Fruit fly (Drosophila melanogaster) whole organism, embryonic: ENCODE measurements around the gene moody.
A peak's percentile ranks its signal among the peaks of the same experiment; 100 is the strongest.

Source experiments
- Adf1 ChIP-seq: fragments of 200-800 bp; sonication (Bioruptor generic); IDR thresholded peaks from 2 replicates; pipeline ENCODE4 v1.3.6; 2022; ENCODE audit warnings: missing biosample characterization, missing genetic modification characterization
- Atf3 ChIP-seq: fragments of 200-800 bp; sonication (Bioruptor generic); optimal IDR thresholded peaks from 3 replicates; lab custom pipeline; 2016; ENCODE audit warnings: missing biosample characterization, missing genetic modification characterization
- BEAF-32 ChIP-seq: fragments of 200-800 bp; sonication (Bioruptor generic); optimal IDR thresholded peaks from 3 replicates; lab custom pipeline; 2017; ENCODE audit warnings: missing biosample characterization, missing genetic modification characterization, mild to moderate bottlenecking, moderate library complexity, missing genetic modification reagents
- CG10366 ChIP-seq: fragments of 200-800 bp; sonication (Bioruptor generic); IDR thresholded peaks from 2 replicates; pipeline ENCODE4 v1.3.6; 2022; ENCODE audit warnings: missing biosample characterization, missing genetic modification characterization
- CG12104 ChIP-seq: fragments of 200-800 bp; sonication (Bioruptor generic); optimal IDR thresholded peaks from 3 replicates; lab custom pipeline; 2016; ENCODE audit warnings: missing biosample characterization, missing genetic modification characterization
- CG1233 ChIP-seq: fragments of 200-800 bp; sonication (Bioruptor generic); optimal IDR thresholded peaks from 4 replicates; lab custom pipeline; 2018; ENCODE audit warnings: missing biosample characterization, mild to moderate bottlenecking, missing genetic modification characterization
- CG12391 ChIP-seq: fragments of 200-800 bp; sonication (Bioruptor generic); optimal IDR thresholded peaks from 3 replicates; lab custom pipeline; 2018; ENCODE audit warnings: missing biosample characterization, mild to moderate bottlenecking, missing genetic modification characterization, moderate library complexity
- CG13287 ChIP-seq: fragments of 200-800 bp; sonication (Bioruptor generic); IDR thresholded peaks from 2 replicates; pipeline ENCODE4 v1.3.6; 2022; ENCODE audit warnings: missing biosample characterization, missing genetic modification characterization; ENCODE audit not compliant: partially characterized antibody
- CG14965 ChIP-seq: fragments of 200-800 bp; sonication (Bioruptor generic); optimal IDR thresholded peaks from 2 replicates; lab custom pipeline; 2016; ENCODE audit warnings: missing biosample characterization, missing genetic modification characterization, borderline replicate concordance
- CG15479 ChIP-seq: fragments of 200-800 bp; sonication (Bioruptor generic); optimal IDR thresholded peaks from 3 replicates; lab custom pipeline; 2019; ENCODE audit warnings: missing biosample characterization, mild to moderate bottlenecking, missing genetic modification characterization, moderate library complexity
- CG18599 ChIP-seq: fragments of 200-800 bp; sonication (Bioruptor generic); optimal IDR thresholded peaks from 3 replicates; lab custom pipeline; 2017; ENCODE audit warnings: missing biosample characterization, missing genetic modification characterization, mild to moderate bottlenecking, moderate library complexity, missing genetic modification reagents
- CG2712 ChIP-seq: fragments of 200-800 bp; optimal IDR thresholded peaks from 3 replicates; lab custom pipeline; 2019; ENCODE audit warnings: missing biosample characterization, mild to moderate bottlenecking, missing genetic modification characterization, moderate library complexity
- CG31365 ChIP-seq: fragments of 200-800 bp; sonication (Bioruptor generic); optimal IDR thresholded peaks from 2 replicates; lab custom pipeline; 2018; ENCODE audit warnings: missing biosample characterization, mild to moderate bottlenecking, missing genetic modification characterization
- CG31388 ChIP-seq: fragments of 200-800 bp; sonication (Bioruptor generic); optimal IDR thresholded peaks from 2 replicates; lab custom pipeline; 2016; ENCODE audit warnings: missing biosample characterization, missing genetic modification characterization
- CG34224 ChIP-seq: fragments of 200-800 bp; sonication (Bioruptor generic); IDR thresholded peaks from 3 replicates; pipeline ENCODE4 v1.3.6; 2022; ENCODE audit warnings: missing biosample characterization, missing genetic modification characterization; ENCODE audit not compliant: partially characterized antibody
- CG3995 ChIP-seq: fragments of 200-800 bp; sonication (Bioruptor generic); optimal IDR thresholded peaks from 3 replicates; lab custom pipeline; 2016; ENCODE audit warnings: missing biosample characterization, missing genetic modification characterization
- CG6791 ChIP-seq: fragments of 200-800 bp; sonication (Bioruptor generic); IDR thresholded peaks from 3 replicates; pipeline ENCODE4 v1.3.6; 2022; ENCODE audit warnings: missing biosample characterization, missing genetic modification characterization; ENCODE audit not compliant: partially characterized antibody
- CG6854 ChIP-seq: fragments of 200-800 bp; sonication (Bioruptor generic); optimal IDR thresholded peaks from 3 replicates; lab custom pipeline; 2017; ENCODE audit warnings: missing biosample characterization, mild to moderate bottlenecking, missing genetic modification characterization
- CG7928 ChIP-seq: fragments of 200-800 bp; sonication (Bioruptor generic); optimal IDR thresholded peaks from 2 replicates; lab custom pipeline; 2017; ENCODE audit warnings: missing biosample characterization, mild to moderate bottlenecking, missing genetic modification characterization
- CG8290 ChIP-seq, 3 experiments: fragments of 200-800 bp; sonication (Bioruptor generic); optimal IDR thresholded peaks; 2 replicates each; lab custom pipeline; 2016 to 2019; ENCODE audit warnings: missing biosample characterization in 3 of 3, missing genetic modification characterization in 3 of 3, mild to moderate bottlenecking in 2 of 3, moderate library complexity in 1 of 3
- CG9797 ChIP-seq: fragments of 200-800 bp; sonication (Bioruptor generic); optimal IDR thresholded peaks from 3 replicates; lab custom pipeline; 2018; ENCODE audit warnings: missing biosample characterization, mild to moderate bottlenecking, missing genetic modification characterization
- Dref ChIP-seq: fragments of 200-800 bp; sonication (Bioruptor generic); IDR thresholded peaks from 2 replicates; pipeline ENCODE4 v1.3.6; 2022; ENCODE audit warnings: missing biosample characterization, missing genetic modification characterization
- Drgx ChIP-seq: fragments of 200-800 bp; sonication (Bioruptor generic); IDR thresholded peaks from 2 replicates; pipeline ENCODE4 v1.3.6; 2022; ENCODE audit warnings: missing biosample characterization, missing genetic modification characterization
- Gug ChIP-seq: fragments of 200-800 bp; sonication (Bioruptor generic); IDR thresholded peaks from 4 replicates; pipeline ENCODE4 v1.3.6; 2022; ENCODE audit warnings: missing biosample characterization, missing genetic modification characterization
- HLH4C ChIP-seq: fragments of 200-800 bp; sonication (Bioruptor generic); IDR thresholded peaks from 3 replicates; pipeline ENCODE4 v1.3.6; 2022; ENCODE audit warnings: missing biosample characterization, missing genetic modification characterization; ENCODE audit not compliant: partially characterized antibody
- HmgZ ChIP-seq: fragments of 200-800 bp; sonication (Bioruptor generic); optimal IDR thresholded peaks from 2 replicates; lab custom pipeline; 2018; ENCODE audit warnings: missing biosample characterization, mild to moderate bottlenecking, missing genetic modification characterization
- Mad ChIP-seq: fragments of 200-800 bp; sonication (Bioruptor generic); optimal IDR thresholded peaks from 2 replicates; lab custom pipeline; 2016; ENCODE audit warnings: missing biosample characterization, missing genetic modification characterization
- Max ChIP-seq: fragments of 200-800 bp; sonication (Bioruptor generic); optimal IDR thresholded peaks from 2 replicates; lab custom pipeline; 2016; ENCODE audit warnings: missing biosample characterization, mild to moderate bottlenecking, missing genetic modification characterization
- Pdp1 ChIP-seq, 2 experiments: fragments of 200-800 bp; sonication (Bioruptor generic); optimal IDR thresholded peaks; 3 replicates each; lab custom pipeline; 2016; ENCODE audit warnings: missing biosample characterization in 2 of 2, missing genetic modification characterization in 2 of 2, mild to moderate bottlenecking in 1 of 2, moderate library complexity in 1 of 2
- Scr ChIP-seq: fragments of 200-800 bp; sonication (Bioruptor generic); IDR thresholded peaks from 2 replicates; pipeline ENCODE4 v1.3.6; 2022; ENCODE audit warnings: missing biosample characterization, missing genetic modification characterization; ENCODE audit not compliant: partially characterized antibody
- btn ChIP-seq: fragments of 200-800 bp; sonication (Bioruptor generic); optimal IDR thresholded peaks from 2 replicates; lab custom pipeline; 2016; ENCODE audit warnings: missing biosample characterization, missing genetic modification characterization
- dm ChIP-seq: fragments of 200-800 bp; sonication (Bioruptor generic); optimal IDR thresholded peaks from 3 replicates; lab custom pipeline; 2016; ENCODE audit warnings: missing biosample characterization, missing genetic modification characterization
- gfzf ChIP-seq: fragments of 200-800 bp; sonication (Bioruptor generic); optimal IDR thresholded peaks from 2 replicates; lab custom pipeline; 2016; ENCODE audit warnings: missing biosample characterization, mild to moderate bottlenecking, missing genetic modification characterization, moderate library complexity
- inv ChIP-seq: fragments of 200-800 bp; sonication (Bioruptor generic); IDR thresholded peaks from 2 replicates; pipeline ENCODE4 v1.3.6; 2022; ENCODE audit warnings: missing biosample characterization, missing genetic modification characterization; ENCODE audit not compliant: partially characterized antibody
- knrl ChIP-seq: fragments of 200-800 bp; sonication (Bioruptor generic); IDR thresholded peaks from 3 replicates; pipeline ENCODE4 v1.3.6; 2022; ENCODE audit warnings: missing biosample characterization, missing genetic modification characterization; ENCODE audit not compliant: partially characterized antibody
- nau ChIP-seq: fragments of 200-800 bp; sonication (Bioruptor generic); optimal IDR thresholded peaks from 3 replicates; lab custom pipeline; 2017; ENCODE audit warnings: missing biosample characterization, mild to moderate bottlenecking, missing genetic modification characterization, missing genetic modification reagents
- nmo ChIP-seq: fragments of 200-800 bp; sonication (Bioruptor generic); optimal IDR thresholded peaks from 2 replicates; lab custom pipeline; 2018; ENCODE audit warnings: missing biosample characterization, mild to moderate bottlenecking, missing genetic modification characterization, moderate library complexity
- phol ChIP-seq: fragments of 200-800 bp; sonication (Bioruptor generic); optimal IDR thresholded peaks from 3 replicates; lab custom pipeline; 2018; ENCODE audit warnings: missing biosample characterization, mild to moderate bottlenecking, missing genetic modification characterization, moderate library complexity
- pnt ChIP-seq: fragments of 200-800 bp; sonication (Bioruptor generic); optimal IDR thresholded peaks from 3 replicates; lab custom pipeline; 2016; ENCODE audit warnings: missing biosample characterization, missing genetic modification characterization
- pros ChIP-seq: fragments of 200-800 bp; sonication (Bioruptor generic); optimal IDR thresholded peaks from 3 replicates; lab custom pipeline; 2019; ENCODE audit warnings: missing biosample characterization, mild to moderate bottlenecking, missing genetic modification characterization, moderate library complexity
- ro ChIP-seq: fragments of 200-800 bp; sonication (Bioruptor generic); IDR thresholded peaks from 2 replicates; pipeline ENCODE4 v1.3.6; 2022; ENCODE audit warnings: missing biosample characterization, missing genetic modification characterization
- row ChIP-seq: fragments of 200-800 bp; sonication (Bioruptor generic); IDR thresholded peaks from 3 replicates; pipeline ENCODE4 v1.3.6; 2022; ENCODE audit warnings: missing biosample characterization, missing genetic modification characterization
- sd ChIP-seq: fragments of 200-800 bp; sonication (Bioruptor generic); optimal IDR thresholded peaks from 3 replicates; lab custom pipeline; 2018; ENCODE audit warnings: missing biosample characterization, mild to moderate bottlenecking, missing genetic modification characterization, moderate library complexity
- so ChIP-seq: fragments of 200-800 bp; sonication (Bioruptor generic); IDR thresholded peaks from 3 replicates; pipeline ENCODE4 v1.3.6; 2022; ENCODE audit warnings: missing biosample characterization, missing genetic modification characterization
- stwl ChIP-seq: fragments of 200-800 bp; sonication (Bioruptor generic); optimal IDR thresholded peaks from 3 replicates; lab custom pipeline; 2018; ENCODE audit warnings: missing biosample characterization, mild to moderate bottlenecking, missing genetic modification characterization, moderate library complexity
- tna ChIP-seq: fragments of 200-800 bp; sonication (Bioruptor generic); IDR thresholded peaks from 2 replicates; pipeline ENCODE4 v1.3.6; 2022; ENCODE audit warnings: missing biosample characterization, missing genetic modification characterization; ENCODE audit not compliant: partially characterized antibody
- unc-4 ChIP-seq: fragments of 200-800 bp; sonication (Bioruptor generic); IDR thresholded peaks from 2 replicates; pipeline ENCODE4 v1.3.6; 2022; ENCODE audit warnings: missing biosample characterization, missing genetic modification characterization; ENCODE audit not compliant: partially characterized antibody
- vnd ChIP-seq: fragments of 200-800 bp; sonication (Bioruptor generic); IDR thresholded peaks from 3 replicates; pipeline ENCODE4 v1.3.6; 2022; ENCODE audit warnings: missing biosample characterization, missing genetic modification characterization; ENCODE audit not compliant: partially characterized antibody
- zfh2 ChIP-seq: fragments of 200-800 bp; sonication (Bioruptor generic); optimal IDR thresholded peaks from 2 replicates; lab custom pipeline; 2016; ENCODE audit warnings: missing biosample characterization, missing genetic modification characterization

moody gene

DNA sequence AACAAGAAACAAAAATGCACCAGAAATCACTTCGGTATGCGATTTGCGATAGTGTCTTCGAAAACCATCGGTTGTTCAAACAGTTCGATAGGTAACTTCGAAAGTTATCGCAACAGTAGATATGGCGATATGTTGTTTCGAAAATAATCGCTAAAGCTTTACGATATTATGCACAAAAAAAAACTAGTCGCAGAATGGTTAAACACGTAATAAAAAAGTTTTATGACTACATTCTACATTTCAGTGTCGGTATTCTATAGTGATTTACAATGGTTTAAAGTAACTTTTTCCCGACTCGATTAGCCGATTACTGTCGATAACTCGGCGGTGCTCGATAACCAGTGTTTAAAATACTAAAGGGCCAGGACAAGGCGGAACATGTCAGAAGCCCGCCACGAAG lies 15.2 kb upstream of the moody start, which contains the start of gene CG4281 (continued):
- TF ChIP-seq HLH4C (GFP tag; lab: Robert Waterston, UW), result peak; percentile 97
- peak; percentile 95 for TF ChIP-seq Scr (GFP tag; lab: Robert Waterston, UW)
- TF ChIP-seq pros (GFP tag; lab: Kevin White, UChicago), result no peak
- TF ChIP-seq CG1233, result no peak
- TF ChIP-seq CG10366, result no peak
- peak; percentile 36 for TF ChIP-seq CG3995
- peak; percentile 99 for TF ChIP-seq CG34224
- TF ChIP-seq Atf3 (GFP tag; lab: Kevin White, UChicago), result no peak
- peak; percentile 97 for TF ChIP-seq unc-4 (GFP tag; lab: Robert Waterston, UW)
- peak; percentile 33 for TF ChIP-seq CG12391 (tag; lab: Kevin White, UChicago)
- no peak for TF ChIP-seq Mad (GFP tag; lab: Kevin White, UChicago)
- TF ChIP-seq CG12104 (GFP tag; lab: Kevin White, UChicago), result no peak
- TF ChIP-seq Max, result peak; percentile 4
- peak; percentile 22 for TF ChIP-seq CG2712 (tag; lab: Kevin White, UChicago)
- no peak for TF ChIP-seq CG31388 (GFP tag; lab: Kevin White, UChicago)
- peak; percentile 76 for TF ChIP-seq Dref (GFP tag; lab: Robert Waterston, UW)
- no peak for TF ChIP-seq Drgx
- peak; percentile 99 for TF ChIP-seq CG13287 (GFP tag; lab: Robert Waterston, UW)
- peak in 1 of 2 experiments; percentile 1 for TF ChIP-seq Pdp1 (GFP tag; optimal IDR thresholded peaks at IDR 0.05; lab: Kevin White, UChicago)
- TF ChIP-seq stwl (tag; lab: Kevin White, UChicago), result peak; percentile 56
- TF ChIP-seq dm (GFP tag; lab: Kevin White, UChicago), result no peak
- TF ChIP-seq Adf1 (GFP tag; lab: Robert Waterston, UW), result no peak
- TF ChIP-seq gfzf (GFP tag; lab: Kevin White, UChicago), result peak; percentile 24
- TF ChIP-seq knrl (GFP tag; lab: Robert Waterston, UW), result peak; percentile 91
- TF ChIP-seq ro (GFP tag; lab: Robert Waterston, UW), result no peak
- TF ChIP-seq nau (GFP tag; lab: Kevin White, UChicago), result no peak
- TF ChIP-seq CG31365 (tag; lab: Kevin White, UChicago), result no peak
- peak; percentile 80 for TF ChIP-seq sd
- TF ChIP-seq HmgZ (tag; lab: Kevin White, UChicago), result peak; percentile 44
- TF ChIP-seq CG9797 (GFP tag; lab: Kevin White, UChicago), result peak; percentile 22
- TF ChIP-seq CG6791 (GFP tag; lab: Robert Waterston, UW), result peak; percentile 82
- TF ChIP-seq BEAF-32 (GFP tag; lab: Kevin White, UChicago), result peak; percentile 88
- peak; percentile 64 for TF ChIP-seq row (GFP tag; lab: Robert Waterston, UW)
- TF ChIP-seq phol (tag; lab: Kevin White, UChicago), result peak; percentile 46
- peak; percentile 92 for TF ChIP-seq tna
- TF ChIP-seq CG14965 (GFP tag; lab: Kevin White, UChicago), result no peak
- peak; percentile 85 for TF ChIP-seq inv (GFP tag; lab: Robert Waterston, UW)
- TF ChIP-seq CG7928 (GFP tag; lab: Kevin White, UChicago), result no peak
- no peak for TF ChIP-seq CG18599
- TF ChIP-seq nmo, result peak; percentile 9
- no peak for TF ChIP-seq CG6854
- TF ChIP-seq pnt (GFP tag; lab: Kevin White, UChicago), result no peak
- no peak for TF ChIP-seq btn (GFP tag; lab: Kevin White, UChicago)
- no peak for TF ChIP-seq Gug (GFP tag; lab: Robert Waterston, UW)
- TF ChIP-seq CG15479, result no peak
- TF ChIP-seq so (GFP tag; lab: Robert Waterston, UW), result no peak
- TF ChIP-seq vnd (GFP tag; lab: Robert Waterston, UW), result peak; percentile 91
- peak; percentile 42 for TF ChIP-seq CG8290 (GFP tag; optimal IDR thresholded peaks at IDR 0.05; lab: Kevin White, UChicago)
- peak; percentile 15 to 75 for TF ChIP-seq CG8290 (tag; optimal IDR thresholded peaks at IDR 0.05; lab: Kevin White, UChicago)
- TF ChIP-seq zfh2, result no peak
